Fruit fly (Drosophila melanogaster) whole organism, pupa: Measurements from ENCODE around the gene CG16965.

Source experiments
- CG10348 ChIP-seq: fragments of 200-800 bp; sonication (Bioruptor generic); IDR thresholded peaks from 2 replicates; pipeline ENCODE4 v1.3.6; 2022; ENCODE audit warnings: missing biosample characterization, missing genetic modification characterization
- CG12605 ChIP-seq: fragments of 200-800 bp; sonication (Bioruptor generic); IDR thresholded peaks from 2 replicates; pipeline ENCODE4 v1.3.6; 2022; ENCODE audit warnings: missing biosample characterization, missing genetic modification characterization
- CG13204 ChIP-seq: fragments of 200-800 bp; sonication (Bioruptor generic); optimal IDR thresholded peaks from 2 replicates; lab custom pipeline; 2018; ENCODE audit warnings: missing biosample characterization, mild to moderate bottlenecking, missing genetic modification characterization, moderate library complexity
- CG14655 ChIP-seq: fragments of 200-800 bp; sonication (Bioruptor generic); optimal IDR thresholded peaks from 3 replicates; lab custom pipeline; 2017; ENCODE audit warnings: mild to moderate bottlenecking, missing biosample characterization, missing genetic modification reagents, missing genetic modification characterization
- CG15710 ChIP-seq: fragments of 200-800 bp; sonication (Bioruptor generic); optimal IDR thresholded peaks from 2 replicates; lab custom pipeline; 2018; ENCODE audit warnings: missing biosample characterization, mild to moderate bottlenecking, missing genetic modification characterization, moderate library complexity
- CG17806 ChIP-seq: fragments of 200-800 bp; sonication (Bioruptor generic); optimal IDR thresholded peaks from 2 replicates; lab custom pipeline; 2018; ENCODE audit warnings: missing biosample characterization, mild to moderate bottlenecking, missing genetic modification characterization, moderate library complexity
- CG32121 ChIP-seq: fragments of 200-800 bp; sonication (Bioruptor generic); IDR thresholded peaks from 2 replicates; pipeline ENCODE4 v1.3.6; 2022; ENCODE audit warnings: missing biosample characterization, missing genetic modification characterization
- CG34367 ChIP-seq: fragments of 200-800 bp; sonication (Bioruptor generic); optimal IDR thresholded peaks from 2 replicates; lab custom pipeline; 2018; ENCODE audit warnings: missing biosample characterization, mild to moderate bottlenecking, missing genetic modification characterization
- CG4496 ChIP-seq: fragments of 200-800 bp; sonication (Bioruptor generic); IDR thresholded peaks from 3 replicates; pipeline ENCODE4 v1.3.6; 2022; ENCODE audit warnings: missing biosample characterization, missing genetic modification characterization
- CG8159 ChIP-seq: fragments of 200-800 bp; sonication (Bioruptor generic); optimal IDR thresholded peaks from 3 replicates; lab custom pipeline; 2018; ENCODE audit warnings: missing biosample characterization, mild to moderate bottlenecking, missing genetic modification characterization, moderate library complexity
- CG8301 ChIP-seq: fragments of 200-800 bp; sonication (Bioruptor generic); optimal IDR thresholded peaks from 2 replicates; lab custom pipeline; 2018; ENCODE audit warnings: missing biosample characterization, mild to moderate bottlenecking, missing genetic modification characterization
- CG9948 ChIP-seq: fragments of 200-800 bp; sonication (Bioruptor generic); optimal IDR thresholded peaks from 2 replicates; lab custom pipeline; 2018; ENCODE audit warnings: missing biosample characterization, mild to moderate bottlenecking, missing genetic modification characterization, moderate library complexity
- D1 ChIP-seq: fragments of 200-800 bp; sonication (Bioruptor generic); optimal IDR thresholded peaks from 2 replicates; lab custom pipeline; 2018; ENCODE audit warnings: missing biosample characterization, mild to moderate bottlenecking, missing genetic modification characterization, moderate library complexity
- EcR ChIP-seq: fragments of 200-800 bp; sonication (Bioruptor generic); optimal IDR thresholded peaks from 3 replicates; lab custom pipeline; 2019; ENCODE audit warnings: missing biosample characterization, missing genetic modification characterization, mild to moderate bottlenecking, moderate library complexity, missing genetic modification reagents
- Ets98B ChIP-seq: fragments of 200-800 bp; sonication (Bioruptor generic); IDR thresholded peaks from 2 replicates; pipeline ENCODE4 v1.3.6; 2022; ENCODE audit warnings: missing biosample characterization, missing genetic modification characterization
- Pif1A ChIP-seq: fragments of 200-800 bp; sonication (Bioruptor generic); optimal IDR thresholded peaks from 3 replicates; lab custom pipeline; 2016; ENCODE audit warnings: missing biosample characterization, missing genetic modification characterization
- Pif1B ChIP-seq: fragments of 200-800 bp; sonication (Bioruptor generic); optimal IDR thresholded peaks from 3 replicates; lab custom pipeline; 2016; ENCODE audit warnings: missing biosample characterization, missing genetic modification characterization
- Snoo ChIP-seq: fragments of 200-800 bp; sonication (Bioruptor generic); optimal IDR thresholded peaks from 3 replicates; lab custom pipeline; 2017; ENCODE audit warnings: missing biosample characterization, mild to moderate bottlenecking, missing genetic modification characterization, inconsistent platforms
- fd96Ca ChIP-seq: fragments of 200-800 bp; sonication (Bioruptor generic); IDR thresholded peaks from 3 replicates; pipeline ENCODE4 v1.3.6; 2022; ENCODE audit warnings: missing biosample characterization, missing genetic modification characterization
- gl ChIP-seq: fragments of 200-800 bp; sonication (Bioruptor generic); optimal IDR thresholded peaks from 2 replicates; lab custom pipeline; 2018; ENCODE audit warnings: missing biosample characterization, mild to moderate bottlenecking, missing genetic modification characterization
- rn ChIP-seq: fragments of 200-800 bp; sonication (Bioruptor generic); IDR thresholded peaks from 2 replicates; pipeline ENCODE4 v1.3.6; 2022; ENCODE audit warnings: missing biosample characterization, missing genetic modification characterization

The CG16965 gene

DNA sequence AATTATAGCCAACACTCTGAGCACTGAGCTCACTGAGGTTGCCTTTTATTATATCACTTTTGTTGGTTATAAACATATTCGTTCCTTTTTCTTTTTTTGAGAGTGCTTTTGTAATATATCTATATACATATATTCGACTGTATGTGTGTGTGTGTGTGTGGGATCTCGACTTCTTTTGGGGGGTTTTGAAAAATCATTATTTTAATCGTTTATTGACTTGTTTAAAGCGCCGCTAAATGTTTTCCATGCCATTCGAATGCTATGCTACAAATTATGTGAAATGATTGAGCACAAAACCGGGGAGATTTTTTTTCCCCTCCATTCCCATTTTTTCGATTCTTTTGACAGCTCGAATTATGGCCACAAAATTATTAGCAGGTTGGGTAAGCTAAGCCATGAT lies 12.0 kb upstream of the CG16965 start:
- no peak for TF ChIP-seq Snoo (tag; lab: Kevin White, UChicago)
- no peak for TF ChIP-seq CG34367
- no peak for TF ChIP-seq gl (tag; lab: Kevin White, UChicago)
- no peak for TF ChIP-seq Pif1B
- TF ChIP-seq CG4496: no peak
- TF ChIP-seq CG13204 (GFP tag; lab: Kevin White, UChicago): no peak
- TF ChIP-seq CG17806: no peak
- TF ChIP-seq Ets98B (GFP tag; lab: Robert Waterston, UW): no peak
- TF ChIP-seq EcR (GFP tag; lab: Kevin White, UChicago): no peak
- TF ChIP-seq fd96Ca (GFP tag; lab: Robert Waterston, UW): no peak
- no peak for TF ChIP-seq rn (GFP tag; lab: Robert Waterston, UW)
- TF ChIP-seq CG32121 (GFP tag; lab: Robert Waterston, UW): no peak
- no peak for TF ChIP-seq CG10348 (GFP tag; lab: Robert Waterston, UW)

DNA sequence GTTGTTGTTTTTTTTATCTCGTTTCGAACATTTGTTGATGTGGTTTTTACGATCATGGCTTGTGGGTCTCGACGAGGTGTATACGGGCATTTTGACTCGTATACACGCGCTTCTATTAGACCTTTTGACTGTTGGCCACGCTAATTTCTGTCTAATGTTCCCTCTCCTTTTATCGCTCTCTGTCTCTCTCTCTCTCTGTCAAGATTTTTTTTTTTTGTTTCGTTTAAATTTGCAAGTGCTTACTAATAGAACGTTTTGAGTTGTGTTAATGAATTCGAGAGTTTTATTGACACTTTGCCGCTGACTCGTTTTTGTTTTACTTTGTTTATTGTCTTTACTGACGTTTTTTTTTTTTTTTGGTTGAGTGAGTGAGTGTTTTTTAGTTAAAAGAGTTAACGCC lies 11.0 kb upstream of the CG16965 start:
- TF ChIP-seq CG14655 (GFP tag; lab: Kevin White, UChicago) (no peak), CG13204 (GFP tag; lab: Kevin White, UChicago) (no peak), CG34367 (no peak), Ets98B (GFP tag; lab: Robert Waterston, UW) (no peak), CG32121 (GFP tag; lab: Robert Waterston, UW) (no peak), CG4496 (no peak), Pif1B (no peak), CG12605 (GFP tag; lab: Robert Waterston, UW) (no peak), CG9948 (tag; lab: Kevin White, UChicago) (no peak), CG10348 (GFP tag; lab: Robert Waterston, UW) (no peak), CG8159 (no peak), Pif1A (GFP tag; lab: Kevin White, UChicago) (no peak), fd96Ca (GFP tag; lab: Robert Waterston, UW) (no peak), Snoo (tag; lab: Kevin White, UChicago) (no peak), EcR (GFP tag; lab: Kevin White, UChicago) (no peak), CG8301 (no peak), CG17806 (no peak), gl (tag; lab: Kevin White, UChicago) (no peak), rn (GFP tag; lab: Robert Waterston, UW) (no peak), CG15710 (tag; lab: Kevin White, UChicago) (no peak)

DNA sequence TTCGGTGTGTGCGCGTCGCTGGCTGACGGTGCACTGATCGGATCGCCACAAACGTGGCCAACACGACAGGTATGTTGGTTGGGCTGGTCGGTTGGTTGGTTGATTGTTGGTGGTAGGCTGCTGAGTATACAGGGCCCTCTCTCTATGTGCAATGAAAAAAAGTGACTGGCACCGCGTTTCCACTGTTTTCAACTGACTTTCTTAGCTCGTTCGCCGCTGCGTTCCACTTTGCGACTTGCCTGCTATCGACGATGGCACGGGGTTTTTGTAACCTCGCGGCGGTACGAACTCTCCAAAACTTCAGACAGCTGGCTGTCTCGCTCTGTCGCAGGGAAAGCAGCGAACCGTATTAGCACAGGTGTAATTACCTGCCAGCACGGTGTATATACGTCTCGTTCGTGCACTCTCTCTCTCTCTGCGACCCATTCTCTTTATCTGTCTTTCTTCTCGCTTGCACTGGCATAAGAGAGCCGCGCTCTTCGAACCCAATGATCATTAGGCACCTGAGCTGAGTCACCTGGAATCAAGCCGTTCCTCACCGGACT lies 10.5 kb upstream of the CG16965 start:
- TF ChIP-seq gl (tag; lab: Kevin White, UChicago) (no peak), Pif1B (no peak), rn (GFP tag; lab: Robert Waterston, UW) (no peak), CG15710 (tag; lab: Kevin White, UChicago) (no peak), CG12605 (GFP tag; lab: Robert Waterston, UW) (no peak), fd96Ca (GFP tag; lab: Robert Waterston, UW) (0 out of 3 replicates have a peak, but pooled peaks have one; percentile 27), CG14655 (GFP tag; lab: Kevin White, UChicago) (no peak), CG17806 (no peak), Snoo (tag; lab: Kevin White, UChicago) (peak; percentile 15), CG13204 (GFP tag; lab: Kevin White, UChicago) (peak; percentile 64), CG8159 (no peak), CG9948 (tag; lab: Kevin White, UChicago) (no peak), CG8301 (no peak), CG34367 (peak; percentile 7), EcR (GFP tag; lab: Kevin White, UChicago) (peak; percentile 67), Pif1A (GFP tag; lab: Kevin White, UChicago) (no peak), CG10348 (GFP tag; lab: Robert Waterston, UW) (no peak), D1 (tag; lab: Kevin White, UChicago) (no peak), CG4496 (peak; percentile 73; the same call in 2 of the 3 replicates), Ets98B (GFP tag; lab: Robert Waterston, UW) (peak; percentile 50; the same call in 1 of the 2 replicates), CG32121 (GFP tag; lab: Robert Waterston, UW) (no peak)
- TF ChIP-seq, all 21 proteins: peak for 7

DNA sequence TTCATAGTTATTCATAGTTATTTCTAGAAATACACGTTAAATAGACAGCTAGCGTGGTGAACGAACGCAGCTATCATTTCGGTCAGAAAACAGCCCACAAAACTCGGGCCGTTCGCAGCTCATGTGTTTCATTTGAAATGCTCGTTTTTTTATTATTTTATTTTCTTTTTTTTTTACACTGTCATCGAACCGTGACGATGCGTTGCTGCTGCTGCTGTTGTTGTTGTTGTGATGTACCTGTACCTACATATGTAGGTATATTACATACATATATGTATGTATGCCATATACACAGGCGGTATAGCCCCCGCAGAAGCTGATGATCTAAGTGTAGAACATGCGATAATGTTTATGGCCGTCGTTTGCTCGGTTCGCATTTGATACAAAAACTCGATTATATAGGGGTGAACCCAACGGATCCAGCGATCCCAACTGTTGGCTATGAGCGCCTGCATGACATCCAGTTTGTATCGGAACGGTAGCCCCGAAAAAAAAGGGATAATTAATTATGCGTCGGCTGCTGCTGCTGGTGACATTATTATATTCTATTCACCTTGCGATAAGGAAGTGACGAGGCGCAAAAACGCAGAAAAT lies 8.1 kb upstream of the CG16965 start:
- TF ChIP-seq Snoo (tag; lab: Kevin White, UChicago) (no peak), Pif1A (GFP tag; lab: Kevin White, UChicago) (no peak), D1 (tag; lab: Kevin White, UChicago) (no peak), CG17806 (no peak), CG12605 (GFP tag; lab: Robert Waterston, UW) (no peak), Ets98B (GFP tag; lab: Robert Waterston, UW) (no peak), CG34367 (no peak), fd96Ca (GFP tag; lab: Robert Waterston, UW) (no peak), CG8159 (no peak), CG9948 (tag; lab: Kevin White, UChicago) (no peak), CG10348 (GFP tag; lab: Robert Waterston, UW) (no peak), Pif1B (no peak), CG14655 (GFP tag; lab: Kevin White, UChicago) (no peak), rn (GFP tag; lab: Robert Waterston, UW) (no peak), CG13204 (GFP tag; lab: Kevin White, UChicago) (no peak)
- TF ChIP-seq, all 21 proteins: peak for 0

DNA sequence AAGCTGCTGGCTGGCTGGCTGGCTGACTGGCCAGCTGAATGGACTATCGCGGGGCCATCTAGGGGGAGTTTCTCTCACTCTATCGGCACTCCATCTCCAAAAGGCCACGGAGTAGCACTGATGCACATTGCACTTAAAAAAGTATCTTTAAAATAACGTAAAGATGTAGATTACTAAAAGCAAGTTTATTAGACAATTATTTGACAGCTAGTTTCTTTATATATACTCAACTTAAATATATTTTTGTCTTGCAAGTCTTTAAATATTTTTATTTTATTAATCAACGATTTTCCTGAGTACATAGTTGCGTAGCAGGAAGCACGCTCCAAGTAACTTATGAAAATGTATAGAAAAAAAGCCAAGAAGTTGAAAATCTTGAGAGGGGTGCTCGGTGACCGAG lies 4.4 kb upstream of the CG16965 start:
- TF ChIP-seq CG14655 (GFP tag; lab: Kevin White, UChicago): peak; percentile 50
- TF ChIP-seq CG4496: no peak
- TF ChIP-seq rn (GFP tag; lab: Robert Waterston, UW): no peak
- peak; percentile 17 for TF ChIP-seq CG8301
- peak; percentile 12 for TF ChIP-seq CG9948 (tag; lab: Kevin White, UChicago)
